Fruit fly (Drosophila melanogaster) whole organism, wandering third instar larva: ENCODE data around the gene CG12983.

Experiments used
- CG32264 ChIP-seq: fragments of 200-800 bp; sonication (Bioruptor generic); optimal IDR thresholded peaks from 2 replicates; lab custom pipeline; 2016; ENCODE audit warnings: missing biosample characterization, missing genetic modification characterization
- CG9705 ChIP-seq: fragments of 200-800 bp; sonication (Bioruptor generic); optimal IDR thresholded peaks from 2 replicates; lab custom pipeline; 2018; ENCODE audit warnings: missing biosample characterization, mild to moderate bottlenecking, missing genetic modification characterization
- CrebA ChIP-seq: fragments of 200-800 bp; sonication (Bioruptor generic); optimal IDR thresholded peaks from 2 replicates; lab custom pipeline; 2016; ENCODE audit warnings: missing biosample characterization, mild to moderate bottlenecking, missing genetic modification characterization, borderline replicate concordance
- Dfd ChIP-seq: fragments of >200 bp; optimal IDR thresholded peaks from 2 replicates; lab custom pipeline; 2017; ENCODE audit warnings: missing biosample characterization, missing genetic modification characterization
- Dif ChIP-seq: fragments of 200-275, 200-300 bp; sonication (Bioruptor generic); optimal IDR thresholded peaks from 2 replicates; lab custom pipeline; 2018; ENCODE audit warnings: missing biosample characterization, missing genetic modification characterization; ENCODE audit not compliant: partially characterized antibody
- HLH106 ChIP-seq: fragments of 200-800 bp; optimal IDR thresholded peaks from 3 replicates; lab custom pipeline; 2019; ENCODE audit warnings: missing biosample characterization, mild to moderate bottlenecking, missing genetic modification characterization, moderate library complexity
- Hr78 ChIP-seq: fragments of >200 bp; optimal IDR thresholded peaks from 2 replicates; lab custom pipeline; 2017; ENCODE audit warnings: missing biosample characterization, missing genetic modification characterization
- Hr83 ChIP-seq: fragments of 200-300 bp; sonication (Bioruptor generic); optimal IDR thresholded peaks from 2 replicates; lab custom pipeline; 2016; ENCODE audit warnings: missing biosample characterization, mild to moderate bottlenecking, missing genetic modification characterization, moderate library complexity; ENCODE audit not compliant: poor library complexity, severe bottlenecking
- Mio ChIP-seq: sonication (Bioruptor generic); optimal IDR thresholded peaks from 2 replicates; lab custom pipeline; 2016; ENCODE audit warnings: missing biosample characterization, missing genetic modification characterization
- Myc ChIP-seq: fragments of >200 bp; optimal IDR thresholded peaks from 2 replicates; lab custom pipeline; 2017
- N ChIP-seq: fragments of >200 bp; optimal IDR thresholded peaks from 2 replicates; lab custom pipeline; 2018; ENCODE audit warnings: missing biosample characterization, missing external identifiers, missing genetic modification characterization
- OdsH ChIP-seq: fragments of 200-800 bp; sonication (Bioruptor generic); optimal IDR thresholded peaks from 2 replicates; lab custom pipeline; 2016; ENCODE audit warnings: missing biosample characterization, mild to moderate bottlenecking, missing genetic modification characterization
- Rel ChIP-seq, 2 experiments: fragments of 200-800 bp; sonication (Bioruptor generic) in 1 of 2; optimal IDR thresholded peaks; 2 replicates in 1 of 2; 3 replicates in 1 of 2; lab custom pipeline; 2016 to 2019; ENCODE audit warnings: mild to moderate bottlenecking in 2 of 2, missing biosample characterization in 2 of 2, missing genetic modification characterization in 2 of 2, moderate library complexity in 1 of 2
- Sp1 ChIP-seq: fragments of 200-800 bp; sonication (Bioruptor generic); optimal IDR thresholded peaks from 3 replicates; lab custom pipeline; 2019; ENCODE audit warnings: missing biosample characterization, mild to moderate bottlenecking, missing genetic modification characterization, moderate library complexity
- Vsx2 ChIP-seq: fragments of 200-300, 225-300 bp; sonication (Bioruptor generic); optimal IDR thresholded peaks from 2 replicates; lab custom pipeline; 2018; ENCODE audit warnings: missing biosample characterization, missing genetic modification characterization; ENCODE audit not compliant: partially characterized antibody
- br ChIP-seq: fragments of 200-800 bp; sonication (Bioruptor generic); optimal IDR thresholded peaks from 2 replicates; lab custom pipeline; 2016; ENCODE audit warnings: missing biosample characterization, missing genetic modification characterization
- brk ChIP-seq: fragments of 200-800 bp; sonication (Bioruptor generic); optimal IDR thresholded peaks from 2 replicates; lab custom pipeline; 2016; ENCODE audit warnings: missing biosample characterization, mild to moderate bottlenecking, missing genetic modification characterization
- dl ChIP-seq, 2 experiments: fragments of 175-275, 200-275 bp in 1 of 2; fragments of 200-275 bp in 1 of 2; sonication (Bioruptor generic); optimal IDR thresholded peaks; lab custom pipeline; 2018; ENCODE audit warnings: mild to moderate bottlenecking in 2 of 2, missing biosample characterization in 2 of 2, missing genetic modification characterization in 2 of 2, moderate library complexity in 2 of 2; ENCODE audit not compliant: partially characterized antibody in 2 of 2, insufficient read depth in 1 of 2
- dmrt93B ChIP-seq: fragments of 200-800 bp; sonication (Bioruptor generic); optimal IDR thresholded peaks from 2 replicates; lab custom pipeline; 2018; ENCODE audit warnings: missing biosample characterization, mild to moderate bottlenecking, missing genetic modification characterization
- dsf ChIP-seq: sonication (Bioruptor generic); optimal IDR thresholded peaks from 2 replicates; lab custom pipeline; 2016; ENCODE audit warnings: missing biosample characterization, missing genetic modification characterization, borderline replicate concordance
- ey ChIP-seq: fragments of 200-800 bp; sonication (Bioruptor generic); optimal IDR thresholded peaks from 2 replicates; lab custom pipeline; 2016; ENCODE audit warnings: missing biosample characterization, missing genetic modification characterization
- foxo ChIP-seq, 2 experiments: fragments of 200-800 bp; sonication (Bioruptor generic); optimal IDR thresholded peaks; 2 replicates in 1 of 2; 3 replicates in 1 of 2; lab custom pipeline; 2016 to 2017; ENCODE audit warnings: missing biosample characterization in 2 of 2, missing genetic modification characterization in 2 of 2
- fru ChIP-seq: fragments of 200-800 bp; sonication (Bioruptor generic); optimal IDR thresholded peaks from 3 replicates; lab custom pipeline; 2016; ENCODE audit warnings: missing biosample characterization, mild to moderate bottlenecking, missing genetic modification characterization
- h ChIP-seq: fragments of 200-800 bp; sonication (Bioruptor generic); optimal IDR thresholded peaks from 3 replicates; lab custom pipeline; 2016; ENCODE audit warnings: missing biosample characterization, mild to moderate bottlenecking, missing genetic modification characterization
- lola ChIP-seq: fragments of >200 bp; optimal IDR thresholded peaks from 2 replicates; lab custom pipeline; 2017; ENCODE audit warnings: missing biosample characterization, missing genetic modification characterization
- pan ChIP-seq: fragments of >200 bp; optimal IDR thresholded peaks from 2 replicates; lab custom pipeline; 2017
- psq ChIP-seq: fragments of 200-800 bp; sonication (Bioruptor generic); optimal IDR thresholded peaks from 3 replicates; lab custom pipeline; 2017; ENCODE audit warnings: missing biosample characterization, mild to moderate bottlenecking, missing genetic modification characterization, moderate library complexity
- rgr ChIP-seq: fragments of 200-800 bp; sonication (Bioruptor generic); optimal IDR thresholded peaks from 3 replicates; lab custom pipeline; 2016; ENCODE audit warnings: missing biosample characterization, mild to moderate bottlenecking, missing genetic modification characterization
- sage ChIP-seq: fragments of 200-800 bp; sonication (Bioruptor generic); optimal IDR thresholded peaks from 2 replicates; lab custom pipeline; 2016; ENCODE audit warnings: missing biosample characterization, mild to moderate bottlenecking, missing genetic modification characterization
- sv ChIP-seq: fragments of 200-800 bp; sonication (Bioruptor generic); optimal IDR thresholded peaks from 3 replicates; lab custom pipeline; 2016; ENCODE audit warnings: missing biosample characterization, missing genetic modification characterization
- tai ChIP-seq: sonication (Bioruptor generic); optimal IDR thresholded peaks from 2 replicates; lab custom pipeline; 2016; ENCODE audit warnings: missing biosample characterization, missing genetic modification characterization
- usp ChIP-seq: fragments of >200 bp; optimal IDR thresholded peaks from 2 replicates; lab custom pipeline; 2017; ENCODE audit warnings: missing biosample characterization, missing genetic modification characterization
- woc ChIP-seq: sonication (Bioruptor generic); optimal IDR thresholded peaks from 2 replicates; lab custom pipeline; 2016; ENCODE audit warnings: missing biosample characterization, mild to moderate bottlenecking, missing genetic modification characterization

CG12983 gene

DNA sequence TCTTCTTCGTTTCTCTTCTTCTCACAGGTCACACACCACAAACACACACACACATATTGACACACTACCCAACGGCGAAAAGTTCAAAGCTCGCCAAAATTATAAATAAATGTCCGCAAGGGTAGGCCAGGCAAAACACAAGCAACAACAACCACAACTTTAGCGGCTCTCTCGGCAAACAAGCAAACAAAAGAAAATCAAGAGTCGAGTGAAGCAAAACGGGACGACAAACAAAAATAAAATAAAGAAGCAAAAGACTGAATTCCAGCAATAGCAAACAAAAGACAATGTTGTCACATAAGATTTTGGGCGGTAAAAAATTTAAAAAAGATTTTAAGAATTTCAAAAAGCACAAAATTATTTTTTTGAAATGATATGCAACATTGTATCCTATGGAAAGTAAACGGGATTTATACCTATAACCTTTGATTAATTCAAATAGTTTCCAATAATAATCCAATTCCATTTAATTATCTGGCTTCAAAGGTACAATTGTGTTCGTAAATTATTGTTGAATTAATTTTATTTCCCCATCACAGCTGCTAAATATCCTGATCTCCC lies 41.8 kb upstream of the CG12983 start:
- TF ChIP-seq dmrt93B (GFP tag; lab: Kevin White, UChicago) (no peak), ey (peak; percentile 26), psq (GFP tag; lab: Kevin White, UChicago) (peak; percentile 49), woc (GFP tag; lab: Kevin White, UChicago) (peak; percentile 24)

DNA sequence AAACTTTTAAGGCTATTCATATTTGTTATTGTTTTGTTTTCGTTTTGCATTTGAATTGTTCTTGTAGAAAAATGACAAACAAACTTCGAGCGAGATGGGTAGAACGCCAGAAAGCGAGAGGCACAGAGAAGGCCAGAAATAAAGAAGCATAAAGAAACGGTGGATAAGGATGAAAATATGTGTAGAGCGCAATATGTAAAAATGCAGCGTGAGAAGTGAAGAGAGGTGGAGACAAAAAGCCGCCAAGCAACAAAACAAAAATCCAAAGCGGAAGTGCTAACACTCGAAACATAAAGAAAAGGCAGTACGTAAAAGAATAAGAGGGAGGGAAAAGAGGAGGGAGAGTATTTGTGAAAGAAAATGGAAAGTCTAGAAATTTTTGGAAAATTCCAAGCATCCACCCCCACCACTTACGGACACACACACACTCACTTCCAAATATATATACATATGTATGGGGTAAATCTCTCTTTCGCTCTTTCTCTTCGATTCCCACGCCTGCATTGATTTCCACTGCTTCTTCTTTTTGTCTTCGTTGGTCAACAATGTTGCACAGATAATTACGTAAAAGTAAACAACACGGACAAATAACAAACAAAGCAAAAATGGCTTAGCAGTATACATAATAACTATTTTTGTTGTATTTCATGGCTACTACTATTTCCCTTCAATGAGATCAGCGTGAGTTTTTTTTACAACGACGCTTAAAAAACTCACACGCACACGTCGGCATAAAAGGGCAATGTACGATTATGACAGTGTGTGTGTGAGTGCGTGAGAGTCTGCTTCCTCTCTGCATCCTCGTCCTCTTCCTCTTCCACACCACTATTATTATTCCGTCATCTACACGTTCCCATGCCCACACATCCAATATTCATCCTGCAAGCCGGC lies 41.0 kb upstream of the CG12983 start:
- TF ChIP-seq psq (GFP tag; lab: Kevin White, UChicago), result peak; percentile 83
- TF ChIP-seq br, result no peak

DNA sequence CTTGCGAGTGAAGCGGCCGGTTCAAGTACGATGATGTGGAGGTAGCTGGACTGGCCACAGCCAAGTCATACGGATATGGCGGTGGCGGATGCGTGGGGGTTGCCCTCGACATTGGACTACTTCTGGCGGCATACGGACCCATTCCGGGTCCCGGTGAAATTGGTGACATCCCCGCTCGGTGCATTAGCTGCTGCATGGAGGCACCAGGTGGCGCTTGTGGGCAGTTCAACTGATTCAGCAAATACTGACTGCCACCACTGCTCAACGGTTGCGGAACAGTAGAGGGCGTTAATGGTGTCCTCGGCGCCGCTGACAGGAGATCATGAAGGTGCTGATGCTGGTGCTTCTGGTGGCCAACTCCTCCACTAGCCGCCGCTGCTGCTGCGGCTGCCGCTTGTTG lies 33.1 kb upstream of the CG12983 start:
- TF ChIP-seq lola (GFP tag; lab: Kevin White, UChicago) (no peak), Rel (GFP tag; optimal IDR thresholded peaks at IDR 0.05; lab: Kevin White, UChicago) (no peak), Rel (tag; optimal IDR thresholded peaks at IDR 0.05; lab: Kevin White, UChicago) (no peak), dl (GFP tag; optimal IDR thresholded peaks at IDR 0.05; lab: Kevin White, UChicago; ENCODE audit: insufficient read depth in 1 of 2, partially characterized antibody in 2 of 2) (no peak), CrebA (no peak), N (GFP tag; lab: Kevin White, UChicago) (no peak), CG32264 (GFP tag; lab: Kevin White, UChicago) (no peak), h (GFP tag; lab: Kevin White, UChicago) (no peak), pan (lab: Kevin White, UChicago) (no peak), fru (GFP tag; lab: Kevin White, UChicago) (no peak), psq (GFP tag; lab: Kevin White, UChicago) (no peak)
- TF ChIP-seq, all 38 proteins: peak for 0

DNA sequence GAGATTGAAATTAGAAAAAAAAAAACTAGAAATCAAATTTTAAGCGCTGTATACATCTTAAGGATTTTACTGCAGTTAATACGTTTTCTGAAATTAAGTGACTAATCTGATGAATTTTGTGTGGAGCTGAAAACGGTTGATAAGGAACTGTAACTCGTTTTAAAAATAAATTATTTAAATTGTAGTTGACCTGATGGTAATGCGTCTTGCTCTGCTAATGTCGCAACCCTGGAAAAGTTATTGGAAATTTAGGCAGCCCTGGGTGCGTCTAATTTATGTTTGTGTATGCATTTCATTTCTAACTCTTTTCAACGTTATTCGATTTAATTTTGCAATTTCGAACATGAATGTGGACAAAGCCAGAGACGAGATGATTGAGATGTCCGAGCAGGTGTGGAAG lies 24.8 kb upstream of the CG12983 start, which contains the start of gene CG12984:
Gene CG12984, plus strand, starts transcription at position 301 of the 400 bp plus-strand sequence.
- TF ChIP-seq HLH106 (tag; lab: Kevin White, UChicago) (no peak), dsf (GFP tag; lab: Kevin White, UChicago) (no peak), woc (GFP tag; lab: Kevin White, UChicago) (no peak), Dif (no peak), Mio (GFP tag; lab: Kevin White, UChicago) (no peak), sv (GFP tag; lab: Kevin White, UChicago) (no peak), OdsH (GFP tag; lab: Kevin White, UChicago) (no peak), Myc (lab: Kevin White, UChicago) (no peak), CG32264 (GFP tag; lab: Kevin White, UChicago) (no peak)

DNA sequence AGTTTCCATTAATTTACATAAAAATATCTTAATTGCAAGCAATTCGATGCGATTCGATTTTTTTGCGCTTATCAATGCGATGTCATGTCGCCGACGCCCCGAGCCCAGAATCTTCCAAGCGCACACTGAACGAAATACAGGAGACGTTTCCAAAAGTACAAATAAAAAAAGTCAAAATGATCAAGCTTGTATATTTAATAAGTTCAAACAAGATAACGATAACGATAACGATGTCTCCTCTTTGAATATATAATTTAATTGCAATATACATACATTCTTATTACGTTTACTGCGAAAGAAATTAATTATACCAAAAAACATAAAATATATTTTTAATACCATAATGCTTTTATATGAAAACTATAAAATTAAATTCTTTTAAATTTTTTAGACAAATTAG lies 23.7 kb upstream of the CG12983 start:
- TF ChIP-seq Sp1 (GFP tag; lab: Kevin White, UChicago) (peak; percentile 49), Hr78 (GFP tag; lab: Kevin White, UChicago) (no peak), psq (GFP tag; lab: Kevin White, UChicago) (peak; percentile 42), OdsH (GFP tag; lab: Kevin White, UChicago) (peak; percentile 38), rgr (GFP tag; lab: Kevin White, UChicago) (peak; percentile 47), brk (peak; percentile 9), foxo (GFP tag; optimal IDR thresholded peaks at IDR 0.05; lab: Kevin White, UChicago) (peak in 1 of 2 experiments; percentile 42), HLH106 (tag; lab: Kevin White, UChicago) (peak; percentile 44), usp (GFP tag; lab: Kevin White, UChicago) (no peak), Dif (no peak)

DNA sequence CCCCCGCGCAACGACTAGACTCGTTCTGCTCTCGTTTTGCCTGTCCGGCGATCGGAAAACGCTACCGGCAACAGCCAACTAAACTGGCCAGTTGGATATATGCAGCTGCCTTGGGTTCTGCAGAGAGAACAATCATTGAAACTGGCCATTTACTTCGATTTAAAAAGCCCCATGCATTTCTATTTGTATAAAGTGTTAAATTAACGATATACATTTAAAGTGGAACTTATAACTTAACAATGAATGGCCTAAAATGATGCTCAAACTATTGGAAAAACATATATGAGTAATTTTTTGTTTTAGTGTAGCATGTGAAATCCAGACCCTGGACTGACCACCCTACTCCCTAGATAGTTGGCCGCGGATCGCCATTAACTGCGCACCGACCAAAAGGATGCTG lies 22.3 kb upstream of the CG12983 start:
- TF ChIP-seq CG9705 (GFP tag; lab: Kevin White, UChicago) (no peak), CrebA (no peak), Vsx2 (GFP tag; lab: Kevin White, UChicago) (no peak), h (GFP tag; lab: Kevin White, UChicago) (no peak), ey (no peak), HLH106 (tag; lab: Kevin White, UChicago) (no peak), dsf (GFP tag; lab: Kevin White, UChicago) (no peak), sage (no peak), Rel (GFP tag; optimal IDR thresholded peaks at IDR 0.05; lab: Kevin White, UChicago) (no peak), Rel (tag; optimal IDR thresholded peaks at IDR 0.05; lab: Kevin White, UChicago) (no peak), Dfd (GFP tag; lab: Kevin White, UChicago) (no peak), tai (GFP tag; lab: Kevin White, UChicago) (no peak), dl (GFP tag; optimal IDR thresholded peaks at IDR 0.05; lab: Kevin White, UChicago; ENCODE audit: insufficient read depth in 1 of 2, partially characterized antibody in 2 of 2) (no peak), Hr83 (GFP tag; lab: Kevin White, UChicago) (no peak), pan (lab: Kevin White, UChicago) (no peak), psq (GFP tag; lab: Kevin White, UChicago) (no peak), Sp1 (GFP tag; lab: Kevin White, UChicago) (no peak), usp (GFP tag; lab: Kevin White, UChicago) (no peak), dmrt93B (GFP tag; lab: Kevin White, UChicago) (no peak)
